Worm (Caenorhabditis elegans) whole organism, mixed stage, embryonic: ENCODE results near the gene F18E3.13.
A peak's percentile ranks its signal among the peaks of the same experiment; 100 is the strongest.

Source experiments
- blmp-1 ChIP-seq: fragments of 150-350 bp; optimal IDR thresholded peaks from 2 replicates; lab custom pipeline; 2014; ENCODE audit warnings: missing biosample characterization, missing genetic modification characterization
- ceh-39 ChIP-seq: fragments of 150-350 bp; optimal IDR thresholded peaks from 2 replicates; lab custom pipeline; 2014; ENCODE audit warnings: missing biosample characterization, missing genetic modification characterization
- ceh-43 ChIP-seq: fragments of 200-800 bp; sonication (Bioruptor generic); optimal IDR thresholded peaks from 2 replicates; lab custom pipeline; 2018; ENCODE audit warnings: mild to moderate bottlenecking, missing genetic modification characterization, moderate library complexity, missing compliant biosample characterization
- ceh-83 ChIP-seq: fragments of 200-800 bp; sonication (Bioruptor generic); optimal IDR thresholded peaks from 2 replicates; lab custom pipeline; 2018; ENCODE audit warnings: mild to moderate bottlenecking, missing genetic modification characterization, missing compliant biosample characterization
- ces-1 ChIP-seq: fragments of 150-350 bp; optimal IDR thresholded peaks from 2 replicates; lab custom pipeline; 2014; ENCODE audit warnings: missing biosample characterization, missing genetic modification reagents, missing genetic modification characterization
- cnd-1 ChIP-seq: fragments of 200-800 bp; sonication (Bioruptor generic); optimal IDR thresholded peaks from 2 replicates; lab custom pipeline; 2018; ENCODE audit warnings: mild to moderate bottlenecking, missing genetic modification characterization, missing compliant biosample characterization
- drap-1 ChIP-seq: fragments of 200-800 bp; sonication (Bioruptor generic); optimal IDR thresholded peaks from 3 replicates; lab custom pipeline; 2018; ENCODE audit warnings: mild to moderate bottlenecking, missing genetic modification characterization, missing compliant biosample characterization
- elt-1 ChIP-seq: sonication (generic microtip); optimal IDR thresholded peaks from 2 replicates; lab custom pipeline; 2017; ENCODE audit warnings: missing genetic modification characterization, mild to moderate bottlenecking, missing compliant biosample characterization, antibody characterized with exemption, moderate library complexity, borderline replicate concordance; ENCODE audit not compliant: insufficient read depth
- elt-3 ChIP-seq: fragments of 150-350 bp; optimal IDR thresholded peaks from 2 replicates; lab custom pipeline; 2014; ENCODE audit warnings: missing biosample characterization, missing genetic modification characterization
- flh-1 ChIP-seq: fragments of 200-800 bp; sonication (Bioruptor generic); optimal IDR thresholded peaks from 2 replicates; lab custom pipeline; 2018; ENCODE audit warnings: mild to moderate bottlenecking, missing genetic modification characterization, moderate library complexity, missing compliant biosample characterization
- ham-2 ChIP-seq: fragments of 200-800 bp; sonication (Bioruptor generic); optimal IDR thresholded peaks from 2 replicates; lab custom pipeline; 2018; ENCODE audit warnings: mild to moderate bottlenecking, missing genetic modification characterization, missing compliant biosample characterization
- hlh-1 ChIP-seq: fragments of 150-350 bp; optimal IDR thresholded peaks from 2 replicates; lab custom pipeline; 2014; ENCODE audit warnings: missing biosample characterization, missing genetic modification reagents, missing genetic modification characterization
- lin-13 ChIP-seq: fragments of 150-350 bp; optimal IDR thresholded peaks from 2 replicates; lab custom pipeline; 2014; ENCODE audit warnings: missing biosample characterization, missing genetic modification characterization
- lin-32 ChIP-seq: fragments of 200-800 bp; sonication (Bioruptor generic); optimal IDR thresholded peaks from 2 replicates; lab custom pipeline; 2018; ENCODE audit warnings: mild to moderate bottlenecking, missing genetic modification characterization, missing compliant biosample characterization
- lsy-2 ChIP-seq: fragments of 150-350 bp; optimal IDR thresholded peaks from 2 replicates; lab custom pipeline; 2014; ENCODE audit warnings: missing biosample characterization, missing genetic modification characterization
- mep-1 ChIP-seq: fragments of 150-350 bp; optimal IDR thresholded peaks from 2 replicates; lab custom pipeline; 2017; ENCODE audit warnings: missing biosample characterization, missing genetic modification reagents, missing genetic modification characterization, inconsistent platforms
- nhr-12 ChIP-seq: fragments of 150-350 bp; optimal IDR thresholded peaks from 2 replicates; lab custom pipeline; 2014; ENCODE audit warnings: missing biosample characterization, missing genetic modification characterization
- nhr-2 ChIP-seq: fragments of 150-350 bp; optimal IDR thresholded peaks from 2 replicates; lab custom pipeline; 2014; ENCODE audit warnings: missing biosample characterization, missing genetic modification characterization
- nhr-237 ChIP-seq: fragments of 150-350 bp; optimal IDR thresholded peaks from 2 replicates; lab custom pipeline; 2014; ENCODE audit warnings: missing biosample characterization, missing genetic modification characterization
- nhr-28 ChIP-seq: fragments of 150-350 bp; optimal IDR thresholded peaks from 2 replicates; lab custom pipeline; 2014; ENCODE audit warnings: missing biosample characterization, missing genetic modification characterization
- nhr-76 ChIP-seq: sonication (generic microtip); optimal IDR thresholded peaks from 2 replicates; lab custom pipeline; 2017; ENCODE audit warnings: missing biosample characterization, missing genetic modification characterization
- pha-4 ChIP-seq: fragments of 150-350 bp; optimal IDR thresholded peaks from 2 replicates; lab custom pipeline; 2018; ENCODE audit warnings: missing biosample characterization, missing genetic modification reagents, missing genetic modification characterization
- sem-2 ChIP-seq: fragments of 200-800 bp; sonication (Bioruptor generic); optimal IDR thresholded peaks from 2 replicates; lab custom pipeline; 2018; ENCODE audit warnings: mild to moderate bottlenecking, missing genetic modification characterization, missing compliant biosample characterization
- sptf-1 ChIP-seq: sonication (generic microtip); optimal IDR thresholded peaks from 2 replicates; lab custom pipeline; 2017; ENCODE audit warnings: mild to moderate bottlenecking, missing genetic modification characterization, moderate library complexity, missing compliant biosample characterization
- tbx-8 ChIP-seq: fragments of 200-800 bp; sonication (Bioruptor generic); optimal IDR thresholded peaks from 2 replicates; lab custom pipeline; 2018; ENCODE audit warnings: mild to moderate bottlenecking, missing genetic modification characterization, moderate library complexity, missing compliant biosample characterization
- unc-120 ChIP-seq: sonication (generic microtip); optimal IDR thresholded peaks from 2 replicates; lab custom pipeline; 2017; ENCODE audit warnings: missing genetic modification characterization, missing compliant biosample characterization; ENCODE audit not compliant: poor library complexity, severe bottlenecking
- unc-39 ChIP-seq: fragments of 150-350 bp; optimal IDR thresholded peaks from 2 replicates; lab custom pipeline; 2014; ENCODE audit warnings: missing biosample characterization, missing genetic modification characterization
- unc-62 ChIP-seq: fragments of 150-350 bp; optimal IDR thresholded peaks from 2 replicates; lab custom pipeline; 2014; ENCODE audit warnings: missing biosample characterization, missing genetic modification reagents, missing genetic modification characterization
- zip-8 ChIP-seq: fragments of 150-350 bp; optimal IDR thresholded peaks from 2 replicates; lab custom pipeline; 2014; ENCODE audit warnings: missing biosample characterization, missing genetic modification characterization
- ztf-11 ChIP-seq: fragments of 150-350 bp; optimal IDR thresholded peaks from 2 replicates; lab custom pipeline; 2014; ENCODE audit warnings: missing biosample characterization, missing genetic modification characterization

Gene F18E3.13

ce11 chrV:7386052-7386573, 29.9 kb upstream of the F18E3.13 start, which contains the start of gene srp-6:
srp-6 (minus strand) TSS chrV:7386102.
- TF ChIP-seq hlh-1 (no peak), ztf-11 (tag; lab: Kevin White, UChicago) (no peak), unc-120 (no peak), ceh-83 (GFP tag; lab: Kevin White, UChicago) (no peak), drap-1 (GFP tag; lab: Kevin White, UChicago) (no peak), sptf-1 (no peak), blmp-1 (no peak), ham-2 (GFP tag; lab: Kevin White, UChicago) (no peak)

- TF ChIP-seq ceh-43 (GFP tag; lab: Kevin White, UChicago) = no peak
- TF ChIP-seq ham-2 (GFP tag; lab: Kevin White, UChicago) = no peak
- no peak for TF ChIP-seq lin-32 (GFP tag; lab: Kevin White, UChicago)
- no peak for TF ChIP-seq cnd-1
- no peak for TF ChIP-seq tbx-8 (GFP tag; lab: Kevin White, UChicago)
- no peak for TF ChIP-seq ztf-11 (tag; lab: Kevin White, UChicago)
- TF ChIP-seq nhr-2 (tag; lab: Kevin White, UChicago) = no peak
- TF ChIP-seq lsy-2 (tag; lab: Kevin White, UChicago) = no peak
Measured at ce11 chrV:7387755-7388154, 28.2 kb upstream of the F18E3.13 start, which contains the start of gene C02H6.3. C02H6.3 (minus strand) TSS chrV:7387855.

ce11 chrV:7389771-7390170, 26.2 kb upstream of the F18E3.13 start, which contains the start of gene C02H6.1:
C02H6.1 (minus strand) TSS chrV:7389871.
- TF ChIP-seq nhr-2 (tag; lab: Kevin White, UChicago) (no peak), unc-62 (GFP tag; lab: Kevin White, UChicago) (no peak), cnd-1 (no peak), lin-32 (GFP tag; lab: Kevin White, UChicago) (no peak), unc-39 (tag; lab: Kevin White, UChicago) (no peak), nhr-237 (tag; lab: Kevin White, UChicago) (no peak), nhr-12 (tag; lab: Kevin White, UChicago) (no peak), sem-2 (GFP tag; lab: Kevin White, UChicago) (no peak), tbx-8 (GFP tag; lab: Kevin White, UChicago) (no peak), lin-13 (tag; lab: Kevin White, UChicago) (no peak)

- TF ChIP-seq ham-2 (GFP tag; lab: Kevin White, UChicago) (no peak), elt-3 (tag; lab: Kevin White, UChicago) (no peak), mep-1 (tag; lab: Kevin White, UChicago) (no peak), sptf-1 (no peak), unc-62 (GFP tag; lab: Kevin White, UChicago) (no peak), lin-32 (GFP tag; lab: Kevin White, UChicago) (no peak), flh-1 (no peak), nhr-237 (tag; lab: Kevin White, UChicago) (no peak), ztf-11 (tag; lab: Kevin White, UChicago) (no peak), ces-1 (GFP tag; lab: Kevin White, UChicago) (no peak), nhr-12 (tag; lab: Kevin White, UChicago) (no peak), tbx-8 (GFP tag; lab: Kevin White, UChicago) (no peak), lin-13 (tag; lab: Kevin White, UChicago) (no peak), ceh-39 (tag; lab: Kevin White, UChicago) (no peak)
Measured at ce11 chrV:7391933-7392332, 24.0 kb upstream of the F18E3.13 start, which contains the start of gene fbxa-105. fbxa-105 (minus strand) TSS chrV:7392029.

ce11 chrV:7395359-7395758, 20.6 kb upstream of the F18E3.13 start, which contains the start of gene srx-9:
srx-9 (minus strand) TSS chrV:7395459.
- TF ChIP-seq nhr-28 = no peak
- TF ChIP-seq nhr-2 (tag; lab: Kevin White, UChicago) = no peak
- no peak for TF ChIP-seq nhr-76 (tag; lab: Kevin White, UChicago)
- no peak for TF ChIP-seq lin-13 (tag; lab: Kevin White, UChicago)
- peak; percentile 33 for TF ChIP-seq zip-8 (tag; lab: Kevin White, UChicago)
- no peak for TF ChIP-seq hlh-1
- TF ChIP-seq elt-1 = no peak

ce11 chrV:7399202-7399601, 16.8 kb upstream of the F18E3.13 start, which contains the start of gene gst-41:
gst-41 (minus strand) TSS chrV:7399302.
- TF ChIP-seq sem-2 (GFP tag; lab: Kevin White, UChicago) (no peak), lin-32 (GFP tag; lab: Kevin White, UChicago) (no peak), ces-1 (GFP tag; lab: Kevin White, UChicago) (no peak), ceh-39 (tag; lab: Kevin White, UChicago) (no peak), pha-4 (no peak), zip-8 (tag; lab: Kevin White, UChicago) (no peak), nhr-2 (tag; lab: Kevin White, UChicago) (no peak), mep-1 (tag; lab: Kevin White, UChicago) (no peak), blmp-1 (no peak), nhr-237 (tag; lab: Kevin White, UChicago) (no peak), cnd-1 (no peak), drap-1 (GFP tag; lab: Kevin White, UChicago) (no peak), ztf-11 (tag; lab: Kevin White, UChicago) (no peak)
